Fruit fly (Drosophila melanogaster) whole organism, embryonic: ENCODE measurements around the gene CG7029.

Experiments
- Aef1 ChIP-seq: fragments of 200-800 bp; sonication (Bioruptor generic); IDR thresholded peaks from 3 replicates; pipeline ENCODE4 v1.3.6; 2022; ENCODE audit warnings: missing biosample characterization, missing genetic modification characterization
- CG10147 ChIP-seq: fragments of 200-800 bp; sonication (Bioruptor generic); optimal IDR thresholded peaks from 2 replicates; lab custom pipeline; 2019; ENCODE audit warnings: missing biosample characterization, mild to moderate bottlenecking, missing genetic modification characterization, moderate library complexity
- CG11723 ChIP-seq: fragments of 200-800 bp; sonication (Bioruptor generic); optimal IDR thresholded peaks from 2 replicates; lab custom pipeline; 2017; ENCODE audit warnings: missing biosample characterization, mild to moderate bottlenecking, missing genetic modification characterization
- CG13424 ChIP-seq: fragments of 200-800 bp; sonication (Bioruptor generic); optimal IDR thresholded peaks from 2 replicates; lab custom pipeline; 2019; ENCODE audit warnings: missing biosample characterization, mild to moderate bottlenecking, missing genetic modification characterization, moderate library complexity
- CG14667 ChIP-seq: fragments of 200-800 bp; sonication (Bioruptor generic); IDR thresholded peaks from 2 replicates; pipeline ENCODE4 v1.3.6; 2022; ENCODE audit warnings: missing biosample characterization, missing genetic modification characterization
- CG15269 ChIP-seq: fragments of 200-800 bp; sonication (Bioruptor generic); optimal IDR thresholded peaks from 2 replicates; lab custom pipeline; 2018; ENCODE audit warnings: missing biosample characterization, mild to moderate bottlenecking, missing genetic modification characterization, moderate library complexity
- CG1529 ChIP-seq: fragments of 200-800 bp; sonication (Bioruptor generic); optimal IDR thresholded peaks from 3 replicates; lab custom pipeline; 2018; ENCODE audit warnings: missing biosample characterization, missing genetic modification characterization
- CG17359 ChIP-seq: fragments of 200-800 bp; sonication (Bioruptor generic); optimal IDR thresholded peaks from 3 replicates; lab custom pipeline; 2018; ENCODE audit warnings: missing biosample characterization, mild to moderate bottlenecking, missing genetic modification characterization, moderate library complexity
- CG17568 ChIP-seq: fragments of 200-800 bp; sonication (Bioruptor generic); optimal IDR thresholded peaks from 2 replicates; lab custom pipeline; 2018; ENCODE audit warnings: missing biosample characterization, mild to moderate bottlenecking, missing genetic modification characterization, moderate library complexity
- CG17829 ChIP-seq: fragments of 200-800 bp; optimal IDR thresholded peaks from 2 replicates; lab custom pipeline; 2019; ENCODE audit warnings: missing biosample characterization, mild to moderate bottlenecking, missing genetic modification characterization, moderate library complexity
- CG1832 ChIP-seq: fragments of 200-800 bp; sonication (Bioruptor generic); optimal IDR thresholded peaks from 2 replicates; lab custom pipeline; 2017; ENCODE audit warnings: missing biosample characterization, mild to moderate bottlenecking, missing genetic modification characterization, inconsistent platforms
- CG31224 ChIP-seq: fragments of 200-800 bp; sonication (Bioruptor generic); IDR thresholded peaks from 2 replicates; pipeline ENCODE4 v1.3.6; 2022; ENCODE audit warnings: missing biosample characterization, missing genetic modification characterization
- CG32772 ChIP-seq: fragments of 200-800 bp; sonication (Bioruptor generic); IDR thresholded peaks from 2 replicates; pipeline ENCODE4 v1.3.6; 2022; ENCODE audit warnings: missing biosample characterization, missing genetic modification characterization
- CG3995 ChIP-seq: fragments of 200-800 bp; sonication (Bioruptor generic); optimal IDR thresholded peaks from 3 replicates; lab custom pipeline; 2016; ENCODE audit warnings: missing biosample characterization, missing genetic modification characterization
- CG5180 ChIP-seq: fragments of 200-800 bp; sonication (Bioruptor generic); optimal IDR thresholded peaks from 3 replicates; lab custom pipeline; 2017; ENCODE audit warnings: missing biosample characterization, missing genetic modification characterization, mild to moderate bottlenecking, moderate library complexity, missing genetic modification reagents
- CG6813 ChIP-seq: fragments of 200-800 bp; sonication (Bioruptor generic); optimal IDR thresholded peaks from 2 replicates; lab custom pipeline; 2017; ENCODE audit warnings: missing biosample characterization, missing genetic modification characterization, mild to moderate bottlenecking, moderate library complexity, missing genetic modification reagents
- CG7372 ChIP-seq: fragments of 200-800 bp; sonication (Bioruptor generic); IDR thresholded peaks from 2 replicates; pipeline ENCODE4 v1.3.6; 2022; ENCODE audit warnings: missing biosample characterization, missing genetic modification characterization
- CG7839 ChIP-seq: fragments of 200-800 bp; sonication (Bioruptor generic); optimal IDR thresholded peaks from 3 replicates; lab custom pipeline; 2018; ENCODE audit warnings: missing biosample characterization, mild to moderate bottlenecking, missing genetic modification characterization, moderate library complexity
- CG8924 ChIP-seq: fragments of 200-800 bp; optimal IDR thresholded peaks from 3 replicates; lab custom pipeline; 2019; ENCODE audit warnings: missing biosample characterization, mild to moderate bottlenecking, missing genetic modification characterization, moderate library complexity
- CG9797 ChIP-seq: fragments of 200-800 bp; sonication (Bioruptor generic); optimal IDR thresholded peaks from 3 replicates; lab custom pipeline; 2018; ENCODE audit warnings: missing biosample characterization, mild to moderate bottlenecking, missing genetic modification characterization
- Dad ChIP-seq: fragments of 200-800 bp; sonication (Bioruptor generic); optimal IDR thresholded peaks from 3 replicates; lab custom pipeline; 2016; ENCODE audit warnings: missing biosample characterization, missing genetic modification characterization
- E2f1 ChIP-seq: fragments of 200-800 bp; sonication (Bioruptor generic); IDR thresholded peaks from 2 replicates; pipeline ENCODE4 v1.3.6; 2022; ENCODE audit warnings: missing biosample characterization, missing genetic modification characterization
- Gug ChIP-seq: fragments of 200-800 bp; sonication (Bioruptor generic); IDR thresholded peaks from 4 replicates; pipeline ENCODE4 v1.3.6; 2022; ENCODE audit warnings: missing biosample characterization, missing genetic modification characterization
- HLH3B ChIP-seq: fragments of 200-800 bp; sonication (Bioruptor generic); IDR thresholded peaks from 2 replicates; pipeline ENCODE4 v1.3.6; 2022; ENCODE audit warnings: missing biosample characterization, missing genetic modification characterization
- Hr78 ChIP-seq, 2 experiments: fragments of 200-800 bp in 1 of 2; fragments of >200 bp in 1 of 2; sonication (Bioruptor generic) in 1 of 2; optimal IDR thresholded peaks; 2 replicates each; lab custom pipeline; 2017 to 2019; ENCODE audit warnings: missing biosample characterization in 2 of 2, missing genetic modification characterization in 2 of 2, mild to moderate bottlenecking in 1 of 2, moderate library complexity in 1 of 2
- Med ChIP-seq: fragments of 200-800 bp; sonication (Bioruptor generic); peaks from one replicate; lab custom pipeline; 2016; ENCODE audit warnings: missing biosample characterization, missing genetic modification characterization, mild to moderate bottlenecking, inconsistent platforms, moderate library complexity
- NFAT ChIP-seq: fragments of 200-800 bp; sonication (Bioruptor generic); IDR thresholded peaks from 2 replicates; pipeline ENCODE4 v1.3.6; 2022; ENCODE audit warnings: missing biosample characterization, missing genetic modification characterization
- Nf-YA ChIP-seq: fragments of 200-800 bp; sonication (Bioruptor generic); IDR thresholded peaks from 2 replicates; pipeline ENCODE4 v1.3.6; 2022; ENCODE audit warnings: missing biosample characterization, missing genetic modification characterization
- Sox100B ChIP-seq: fragments of 200-800 bp; sonication (Bioruptor generic); optimal IDR thresholded peaks from 3 replicates; lab custom pipeline; 2018; ENCODE audit warnings: missing biosample characterization, mild to moderate bottlenecking, missing genetic modification characterization
- aop ChIP-seq: fragments of 200-800 bp; sonication (Bioruptor generic); IDR thresholded peaks from 2 replicates; pipeline ENCODE4 v1.3.6; 2022; ENCODE audit warnings: missing biosample characterization, missing genetic modification characterization
- az2 ChIP-seq: fragments of 200-800 bp; sonication (Bioruptor generic); optimal IDR thresholded peaks from 3 replicates; lab custom pipeline; 2016; ENCODE audit warnings: missing biosample characterization, missing genetic modification characterization
- bsh ChIP-seq, 2 experiments: fragments of 200-800 bp; sonication (Bioruptor generic); optimal IDR thresholded peaks; 2 replicates each; lab custom pipeline; 2017 to 2018; ENCODE audit warnings: mild to moderate bottlenecking in 2 of 2, missing biosample characterization in 2 of 2, missing genetic modification characterization in 2 of 2, moderate library complexity in 1 of 2
- dysf ChIP-seq: fragments of 200-800 bp; sonication (Bioruptor generic); IDR thresholded peaks from 3 replicates; pipeline ENCODE4 v1.3.6; 2022; ENCODE audit warnings: missing biosample characterization, missing genetic modification characterization
- en ChIP-seq: fragments of 200-800 bp; sonication (Bioruptor generic); optimal IDR thresholded peaks from 2 replicates; lab custom pipeline; 2016; ENCODE audit warnings: missing biosample characterization, missing genetic modification characterization
- ftz-f1 ChIP-seq: fragments of 200-800 bp; sonication (Bioruptor generic); optimal IDR thresholded peaks from 2 replicates; lab custom pipeline; 2016; ENCODE audit warnings: missing biosample characterization, missing genetic modification characterization
- gsb ChIP-seq: fragments of 200-800 bp; sonication (Bioruptor generic); IDR thresholded peaks from 2 replicates; pipeline ENCODE4 v1.3.6; 2022; ENCODE audit warnings: missing biosample characterization, missing genetic modification characterization
- gt ChIP-seq: fragments of 200-800 bp; sonication (Bioruptor generic); IDR thresholded peaks from 2 replicates; pipeline ENCODE4 v1.3.6; 2022; ENCODE audit warnings: missing biosample characterization, missing genetic modification characterization
- kay ChIP-seq: fragments of 200-800 bp; sonication (Bioruptor generic); optimal IDR thresholded peaks from 2 replicates; lab custom pipeline; 2016; ENCODE audit warnings: missing biosample characterization, missing genetic modification characterization
- ken ChIP-seq: fragments of 200-800 bp; sonication (Bioruptor generic); IDR thresholded peaks from 3 replicates; pipeline ENCODE4 v1.3.6; 2022; ENCODE audit warnings: missing biosample characterization, missing genetic modification characterization
- mirr ChIP-seq: fragments of 200-800 bp; sonication (Bioruptor generic); optimal IDR thresholded peaks from 3 replicates; lab custom pipeline; 2018; ENCODE audit warnings: missing biosample characterization, mild to moderate bottlenecking, missing genetic modification characterization
- nau ChIP-seq: fragments of 200-800 bp; sonication (Bioruptor generic); optimal IDR thresholded peaks from 3 replicates; lab custom pipeline; 2017; ENCODE audit warnings: missing biosample characterization, mild to moderate bottlenecking, missing genetic modification characterization, missing genetic modification reagents
- pfk ChIP-seq: fragments of 200-800 bp; sonication (Bioruptor generic); optimal IDR thresholded peaks from 2 replicates; lab custom pipeline; 2018; ENCODE audit warnings: missing biosample characterization, mild to moderate bottlenecking, missing genetic modification characterization, moderate library complexity
- ro ChIP-seq: fragments of 200-800 bp; sonication (Bioruptor generic); IDR thresholded peaks from 2 replicates; pipeline ENCODE4 v1.3.6; 2022; ENCODE audit warnings: missing biosample characterization, missing genetic modification characterization
- sc ChIP-seq, 3 experiments: fragments of >200 bp in 2 of 3; fragments of 200-800 bp in 1 of 3; sonication (Bioruptor generic) in 1 of 3; optimal IDR thresholded peaks; 2 replicates in 2 of 3; 3 replicates in 1 of 3; lab custom pipeline; 2017; ENCODE audit warnings: mild to moderate bottlenecking in 1 of 3, missing biosample characterization in 1 of 3, missing genetic modification characterization in 1 of 3, missing genetic modification reagents in 1 of 3
- sug ChIP-seq: fragments of 200-800 bp; optimal IDR thresholded peaks from 2 replicates; lab custom pipeline; 2019; ENCODE audit warnings: missing biosample characterization, mild to moderate bottlenecking, missing genetic modification characterization, moderate library complexity
- tap ChIP-seq: fragments of 200-800 bp; optimal IDR thresholded peaks from 3 replicates; lab custom pipeline; 2019; ENCODE audit warnings: missing biosample characterization, mild to moderate bottlenecking, missing genetic modification characterization, moderate library complexity
- unpg ChIP-seq: fragments of 200-800 bp; sonication (Bioruptor generic); optimal IDR thresholded peaks from 3 replicates; lab custom pipeline; 2018; ENCODE audit warnings: missing biosample characterization, mild to moderate bottlenecking, missing genetic modification characterization, moderate library complexity
- usp ChIP-seq: fragments of >200 bp; optimal IDR thresholded peaks from 2 replicates; lab custom pipeline; 2017; ENCODE audit warnings: missing biosample characterization, missing genetic modification characterization
- vfl ChIP-seq: fragments of 200-800 bp; sonication (Bioruptor generic); optimal IDR thresholded peaks from 2 replicates; lab custom pipeline; 2016; ENCODE audit warnings: missing biosample characterization, missing genetic modification characterization
- zf30C ChIP-seq: fragments of 200-800 bp; sonication (Bioruptor generic); optimal IDR thresholded peaks from 3 replicates; lab custom pipeline; 2018; ENCODE audit warnings: missing biosample characterization, mild to moderate bottlenecking, missing genetic modification characterization
- zfh2 ChIP-seq: fragments of 200-800 bp; sonication (Bioruptor generic); optimal IDR thresholded peaks from 2 replicates; lab custom pipeline; 2016; ENCODE audit warnings: missing biosample characterization, missing genetic modification characterization

The CG7029 gene

DNA sequence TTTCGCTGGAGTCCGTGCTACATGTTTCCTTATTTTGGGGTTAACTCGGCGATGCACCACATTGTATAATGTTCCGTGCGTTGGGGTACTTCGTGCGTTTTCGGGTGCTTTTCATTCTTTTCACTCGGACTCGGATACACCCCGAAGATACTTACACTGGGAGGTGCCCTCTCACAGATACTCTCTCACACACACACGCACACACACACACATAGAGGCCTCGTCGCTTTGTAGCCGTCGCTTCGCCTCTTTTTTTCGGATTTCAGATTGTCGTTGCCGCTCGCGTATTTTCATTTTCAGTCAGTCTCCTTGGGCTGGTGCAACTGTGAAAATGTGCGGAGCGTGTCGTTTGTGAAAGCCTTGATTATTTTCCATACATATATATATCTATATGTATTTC, 30.7 kb downstream of the CG7029 start (continued):
- TF ChIP-seq CG32772: no peak
- TF ChIP-seq CG17359 (tag; lab: Kevin White, UChicago): peak; percentile 2
- TF ChIP-seq CG6813: no peak
- no peak for TF ChIP-seq ro (GFP tag; lab: Robert Waterston, UW)
- no peak for TF ChIP-seq nau (GFP tag; lab: Kevin White, UChicago)
- TF ChIP-seq CG9797: no peak
- TF ChIP-seq CG10147 (GFP tag; lab: Kevin White, UChicago): peak; percentile 49
- TF ChIP-seq aop (GFP tag; lab: Robert Waterston, UW): no peak
- TF ChIP-seq HLH3B (GFP tag; lab: Robert Waterston, UW): no peak; the same call in 1 of the 2 replicates
- TF ChIP-seq dysf: 0 out of 3 replicates have a peak, but pooled peaks have one; percentile 19
- TF ChIP-seq az2 (GFP tag; lab: Kevin White, UChicago): no peak
- peak; percentile 60; the same call in 1 of the 2 replicates for TF ChIP-seq NFAT (GFP tag; lab: Robert Waterston, UW)
- peak; percentile 2 for TF ChIP-seq CG13424 (tag; lab: Kevin White, UChicago)
- no peak for TF ChIP-seq mirr (GFP tag; lab: Kevin White, UChicago)
- peak in 1 of 2 experiments; percentile 3 for TF ChIP-seq Hr78 (GFP tag; optimal IDR thresholded peaks at IDR 0.05; lab: Kevin White, UChicago)
- TF ChIP-seq CG17829 (tag; lab: Kevin White, UChicago): peak; percentile 7
- no peak for TF ChIP-seq zf30C (GFP tag; lab: Kevin White, UChicago)
- no peak for TF ChIP-seq CG31224 (GFP tag; lab: Robert Waterston, UW)
- TF ChIP-seq CG7839 (tag; lab: Kevin White, UChicago): no peak
- TF ChIP-seq Aef1 (GFP tag; lab: Robert Waterston, UW): no peak
- TF ChIP-seq Med (GFP tag; lab: Kevin White, UChicago): no peak
- TF ChIP-seq CG5180 (GFP tag; lab: Kevin White, UChicago): no peak
- no peak for TF ChIP-seq CG11723 (GFP tag; lab: Kevin White, UChicago)
- TF ChIP-seq CG17568 (GFP tag; lab: Kevin White, UChicago): no peak
- TF ChIP-seq Gug (GFP tag; lab: Robert Waterston, UW): no peak
- TF ChIP-seq unpg (GFP tag; lab: Kevin White, UChicago): no peak
- no peak for TF ChIP-seq zfh2 (GFP tag; lab: Kevin White, UChicago)
- no peak for TF ChIP-seq CG14667
- no peak for TF ChIP-seq Dad
- no peak for TF ChIP-seq Sox100B
- no peak for TF ChIP-seq kay (GFP tag; lab: Kevin White, UChicago)
- TF ChIP-seq CG1832 (GFP tag; lab: Kevin White, UChicago): no peak
- TF ChIP-seq tap (tag; lab: Kevin White, UChicago): no peak
- TF ChIP-seq E2f1 (GFP tag; lab: Robert Waterston, UW): no peak
- TF ChIP-seq en (GFP tag; lab: Kevin White, UChicago): no peak
- TF ChIP-seq CG3995 (GFP tag; lab: Kevin White, UChicago): no peak
- TF ChIP-seq gt: no peak
- TF ChIP-seq gsb (GFP tag; lab: Robert Waterston, UW): peak; percentile 48; the same call in 1 of the 2 replicates
- peak; percentile 9 for TF ChIP-seq CG8924 (tag; lab: Kevin White, UChicago)
- TF ChIP-seq usp (GFP tag; lab: Kevin White, UChicago): no peak
- peak in 1 of 2 experiments; percentile 14 for TF ChIP-seq bsh (GFP tag; optimal IDR thresholded peaks at IDR 0.05; lab: Kevin White, UChicago)
- TF ChIP-seq ken: 0 out of 3 replicates have a peak, but pooled peaks have one; percentile 46
- no peak for TF ChIP-seq sc (optimal IDR thresholded peaks at IDR 0.05; lab: Kevin White, UChicago)
- no peak for TF ChIP-seq sc (GFP tag; optimal IDR thresholded peaks at IDR 0.05; lab: Kevin White, UChicago)
- TF ChIP-seq sug (tag; lab: Kevin White, UChicago): peak; percentile 5
- no peak for TF ChIP-seq vfl (GFP tag; lab: Kevin White, UChicago)
- no peak for TF ChIP-seq CG1529 (GFP tag; lab: Kevin White, UChicago)
- no peak for TF ChIP-seq pfk (GFP tag; lab: Kevin White, UChicago)
- peak; percentile 53 for TF ChIP-seq ftz-f1 (GFP tag; lab: Kevin White, UChicago)
- TF ChIP-seq Nf-YA: no peak
- TF ChIP-seq CG7372: no peak
- TF ChIP-seq CG15269 (tag; lab: Kevin White, UChicago): no peak
